Worm (Caenorhabditis elegans): ENCODE measurements around the gene clec-153.

DNA sequence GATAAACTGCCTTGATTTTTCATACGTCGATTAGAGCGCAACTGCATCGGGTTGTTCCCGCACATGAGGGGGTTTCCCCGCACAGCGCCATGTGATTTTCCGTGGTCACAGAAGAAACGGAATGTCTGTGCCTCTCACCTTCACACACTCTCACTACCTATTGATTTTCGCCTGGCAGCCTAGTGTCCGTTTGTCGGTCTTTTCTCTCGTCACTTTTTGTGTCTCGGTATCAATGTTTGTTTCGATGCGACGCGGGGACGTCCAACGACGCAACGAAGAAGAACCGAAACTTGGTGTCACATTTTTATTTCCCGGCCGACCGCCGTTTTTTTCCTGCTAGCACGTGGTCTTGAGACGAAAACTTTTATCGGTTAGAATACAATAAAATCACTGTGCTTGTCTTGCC is 14.3 kb downstream of the clec-153 start:
- TF ChIP-seq blmp-1 (tag; optimal IDR thresholded peaks at IDR 0.05), result peak; percentile 84
- TF ChIP-seq nhr-11 (tag; optimal IDR thresholded peaks at IDR 0.05), result peak; percentile 65
- TF ChIP-seq mdl-1 (tag; optimal IDR thresholded peaks at IDR 0.05), result peak; percentile 94 to 100
- TF ChIP-seq lin-39 (tag; optimal IDR thresholded peaks at IDR 0.05), result peak; percentile 7
- peak; percentile 55 for TF ChIP-seq aha-1 (tag; optimal IDR thresholded peaks at IDR 0.05)
- no peak for TF ChIP-seq aly-2 (tag; optimal IDR thresholded peaks at IDR 0.05)
- no peak for TF ChIP-seq tlp-1 (tag; optimal IDR thresholded peaks at IDR 0.05)
- TF ChIP-seq mep-1 (tag; optimal IDR thresholded peaks at IDR 0.05), result peak; percentile 96
- TF ChIP-seq ceh-90 (tag; optimal IDR thresholded peaks at IDR 0.05), result no peak
- TF ChIP-seq elt-3 (tag; optimal IDR thresholded peaks at IDR 0.05), result peak in 5 of 6 experiments; percentile 36 to 97 (median 82)
- TF ChIP-seq fos-1 (tag; optimal IDR thresholded peaks at IDR 0.05), result peak; percentile 65
- TF ChIP-seq ceh-88 (GFP tag; IDR thresholded peaks at IDR 0.05), result peak; percentile 81; the same call in 1 of the 2 replicates
- TF ChIP-seq snpc-4 (tag; optimal IDR thresholded peaks at IDR 0.05), result peak; percentile 76
- no peak for TF ChIP-seq fkh-10 (GFP tag; optimal IDR thresholded peaks at IDR 0.05)

Data from whole organism, L1 larva.